Worm (Caenorhabditis elegans) whole organism, L4 larva: ENCODE measurements around the gene T21H3.1.

ENCODE experiments used
- D1046.2 ChIP-seq: fragments of 200-800 bp; sonication (Bioruptor generic); IDR thresholded peaks from 2 replicates; pipeline ENCODE4 v1.3.6; 2022; ENCODE audit warnings: missing genetic modification characterization, missing compliant biosample characterization
- F26F4.8 ChIP-seq: fragments of 200-800 bp; sonication (Bioruptor generic); conservative IDR thresholded peaks from 2 replicates; pipeline ENCODE4 v1.3.6; 2022; ENCODE audit warnings: missing genetic modification characterization, missing compliant biosample characterization
- F37D6.2 ChIP-seq: sonication (generic microtip); optimal IDR thresholded peaks from 2 replicates; lab custom pipeline; 2016; ENCODE audit warnings: mild to moderate bottlenecking, missing genetic modification characterization, missing compliant biosample characterization
- F49E8.2 ChIP-seq: sonication (generic microtip); optimal IDR thresholded peaks from 2 replicates; lab custom pipeline; 2016; ENCODE audit warnings: missing compliant biosample characterization, mild to moderate bottlenecking, missing genetic modification characterization, borderline replicate concordance
- R02D3.7 ChIP-seq: fragments of 150-350 bp; sonication (generic microtip); optimal IDR thresholded peaks from 3 replicates; lab custom pipeline; 2014; ENCODE audit warnings: missing biosample characterization, missing genetic modification characterization
- Y105C5A.15 ChIP-seq: fragments of 200-800 bp; sonication (Bioruptor generic); IDR thresholded peaks from 2 replicates; pipeline ENCODE4 v1.3.6; 2022; ENCODE audit warnings: missing genetic modification characterization, missing compliant biosample characterization
- Y75B8A.6 ChIP-seq: fragments of 200-800 bp; sonication (Bioruptor generic); IDR thresholded peaks from 2 replicates; pipeline ENCODE4 v1.3.6; 2022; ENCODE audit warnings: missing genetic modification reagents, missing genetic modification characterization, missing compliant biosample characterization
- arid-1 ChIP-seq: fragments of 200-800 bp; sonication (Bioruptor generic); conservative IDR thresholded peaks from 2 replicates; pipeline ENCODE4 v1.3.6; 2022; ENCODE audit warnings: missing genetic modification reagents, missing genetic modification characterization, missing compliant biosample characterization
- ceh-20 ChIP-seq: fragments of 200-800 bp; sonication (Bioruptor generic); IDR thresholded peaks from 2 replicates; pipeline ENCODE4 v1.3.6; 2022; ENCODE audit warnings: missing genetic modification reagents, missing genetic modification characterization, missing compliant biosample characterization
- ceh-28 ChIP-seq: fragments of 150-350 bp; optimal IDR thresholded peaks from 2 replicates; lab custom pipeline; 2014; ENCODE audit warnings: missing biosample characterization, missing genetic modification reagents, missing genetic modification characterization
- ceh-62 ChIP-seq: sonication (generic microtip); optimal IDR thresholded peaks from 2 replicates; lab custom pipeline; 2017; ENCODE audit warnings: missing biosample characterization, missing genetic modification characterization
- ces-1 ChIP-seq: fragments of 150-350 bp; sonication (generic microtip); optimal IDR thresholded peaks from 4 replicates; lab custom pipeline; 2014; ENCODE audit warnings: missing biosample characterization, missing genetic modification reagents, missing genetic modification characterization
- cey-2 ChIP-seq: sonication (generic microtip); optimal IDR thresholded peaks from 3 replicates; lab custom pipeline; 2017; ENCODE audit warnings: missing genetic modification characterization, mild to moderate bottlenecking, missing compliant biosample characterization, antibody characterized with exemption, borderline replicate concordance; ENCODE audit not compliant: insufficient read depth
- daf-12 ChIP-seq: fragments of 150-350 bp; optimal IDR thresholded peaks from 2 replicates; lab custom pipeline; 2014; ENCODE audit warnings: missing biosample characterization, missing genetic modification reagents, missing genetic modification characterization
- daf-19 ChIP-seq: fragments of 200-800 bp; sonication (Bioruptor generic); conservative IDR thresholded peaks from 2 replicates; pipeline ENCODE4 v1.3.6; 2022; ENCODE audit warnings: missing genetic modification characterization, missing compliant biosample characterization
- dmd-9 ChIP-seq: fragments of 200-800 bp; sonication (Bioruptor generic); IDR thresholded peaks from 2 replicates; pipeline ENCODE4 v1.3.6; 2022; ENCODE audit warnings: missing genetic modification reagents, missing genetic modification characterization, missing compliant biosample characterization
- dpl-1 ChIP-seq: fragments of 150-350 bp; optimal IDR thresholded peaks from 2 replicates; lab custom pipeline; 2014; ENCODE audit warnings: missing biosample characterization, missing genetic modification reagents, missing genetic modification characterization
- fkh-10 ChIP-seq: fragments of 150-350 bp; optimal IDR thresholded peaks from 2 replicates; lab custom pipeline; 2014; ENCODE audit warnings: missing biosample characterization, missing genetic modification reagents, missing genetic modification characterization
- fos-1 ChIP-seq: fragments of 150-350 bp; optimal IDR thresholded peaks from 2 replicates; lab custom pipeline; 2014; ENCODE audit warnings: missing biosample characterization, missing genetic modification characterization
- gei-8 ChIP-seq: fragments of 200-800 bp; sonication (Bioruptor generic); optimal IDR thresholded peaks from 2 replicates; lab custom pipeline; 2018; ENCODE audit warnings: mild to moderate bottlenecking, missing genetic modification characterization, missing compliant biosample characterization
- hlh-11 ChIP-seq: fragments of 200-800 bp; sonication (Bioruptor generic); optimal IDR thresholded peaks from 2 replicates; lab custom pipeline; 2018; ENCODE audit warnings: mild to moderate bottlenecking, missing genetic modification characterization, missing compliant biosample characterization
- hlh-30 ChIP-seq: sonication (generic microtip); optimal IDR thresholded peaks from 2 replicates; lab custom pipeline; 2017; ENCODE audit warnings: antibody characterized with exemption, mild to moderate bottlenecking, missing genetic modification characterization, missing compliant biosample characterization; ENCODE audit not compliant: insufficient read depth
- hmg-1.1 ChIP-seq: fragments of 200-800 bp; sonication (Bioruptor generic); IDR thresholded peaks from 2 replicates; pipeline ENCODE4 v1.3.6; 2022; ENCODE audit warnings: missing genetic modification reagents, missing genetic modification characterization, missing compliant biosample characterization
- lin-15B ChIP-seq: fragments of 150-350 bp; sonication (generic microtip); optimal IDR thresholded peaks from 3 replicates; lab custom pipeline; 2014; ENCODE audit warnings: missing biosample characterization, missing genetic modification characterization
- lin-39 ChIP-seq: fragments of 150-350 bp; optimal IDR thresholded peaks from 2 replicates; lab custom pipeline; 2014; ENCODE audit warnings: missing biosample characterization, missing genetic modification reagents, missing genetic modification characterization
- lir-3 ChIP-seq: sonication (generic microtip); optimal IDR thresholded peaks from 2 replicates; lab custom pipeline; 2016; ENCODE audit warnings: mild to moderate bottlenecking, missing genetic modification characterization, missing compliant biosample characterization
- madf-9 ChIP-seq: fragments of 200-800 bp; sonication (Bioruptor generic); conservative IDR thresholded peaks from 2 replicates; pipeline ENCODE4 v1.3.6; 2022; ENCODE audit warnings: missing genetic modification reagents, missing genetic modification characterization, missing compliant biosample characterization
- mdt-29 ChIP-seq: fragments of 200-800 bp; sonication (Bioruptor generic); IDR thresholded peaks from 2 replicates; pipeline ENCODE4 v1.3.6; 2022; ENCODE audit warnings: missing genetic modification reagents, missing genetic modification characterization, missing compliant biosample characterization
- mep-1 ChIP-seq: fragments of 150-350 bp; sonication (generic microtip); optimal IDR thresholded peaks from 3 replicates; lab custom pipeline; 2014; ENCODE audit warnings: missing biosample characterization, missing genetic modification characterization
- mxl-2 ChIP-seq: fragments of 200-800 bp; sonication (Bioruptor generic); conservative IDR thresholded peaks from 2 replicates; pipeline ENCODE4 v1.3.6; 2022; ENCODE audit warnings: missing genetic modification reagents, missing genetic modification characterization, missing compliant biosample characterization
- nhr-10 ChIP-seq: fragments of 150-350 bp; optimal IDR thresholded peaks from 2 replicates; lab custom pipeline; 2014; ENCODE audit warnings: missing biosample characterization, missing genetic modification characterization
- nhr-11 ChIP-seq: fragments of 150-350 bp; optimal IDR thresholded peaks from 2 replicates; lab custom pipeline; 2014; ENCODE audit warnings: missing biosample characterization, missing genetic modification characterization
- nhr-25 ChIP-seq: sonication (generic microtip); optimal IDR thresholded peaks from 2 replicates; lab custom pipeline; 2017; ENCODE audit warnings: missing genetic modification characterization, mild to moderate bottlenecking, missing compliant biosample characterization, antibody characterized with exemption, moderate library complexity, borderline replicate concordance; ENCODE audit not compliant: insufficient read depth
- nhr-41 ChIP-seq: fragments of 200-800 bp; sonication (Bioruptor generic); IDR thresholded peaks from 2 replicates; pipeline ENCODE4 v1.3.6; 2022; ENCODE audit warnings: missing genetic modification reagents, missing genetic modification characterization, missing compliant biosample characterization
- nhr-42 ChIP-seq: fragments of 200-800 bp; sonication (Bioruptor generic); IDR thresholded peaks from 2 replicates; pipeline ENCODE4 v1.3.6; 2022; ENCODE audit warnings: missing genetic modification characterization, missing compliant biosample characterization
- php-3 ChIP-seq: fragments of 200-800 bp; sonication (Bioruptor generic); IDR thresholded peaks from 2 replicates; pipeline ENCODE4 v1.3.6; 2022; ENCODE audit warnings: missing genetic modification reagents, missing genetic modification characterization, missing compliant biosample characterization
- rbr-2 ChIP-seq: sonication (generic microtip); optimal IDR thresholded peaks from 2 replicates; lab custom pipeline; 2016; ENCODE audit warnings: missing genotype, missing genetic modification characterization, missing compliant biosample characterization
- saeg-2 ChIP-seq: fragments of 200-800 bp; sonication (Bioruptor generic); IDR thresholded peaks from 2 replicates; pipeline ENCODE4 v1.3.6; 2022; ENCODE audit warnings: missing genetic modification reagents, missing genetic modification characterization, missing compliant biosample characterization
- skn-1 ChIP-seq: fragments of 150-350 bp; optimal IDR thresholded peaks from 2 replicates; lab custom pipeline; 2014; ENCODE audit warnings: missing biosample characterization, missing genetic modification characterization
- snpc-1.2 ChIP-seq: fragments of 200-800 bp; sonication (Bioruptor generic); IDR thresholded peaks from 2 replicates; pipeline ENCODE4 v1.3.6; 2022; ENCODE audit warnings: missing genetic modification reagents, missing genetic modification characterization, missing compliant biosample characterization
- tag-97 ChIP-seq: fragments of 200-800 bp; sonication (Bioruptor generic); IDR thresholded peaks from 2 replicates; pipeline ENCODE4 v1.3.6; 2022; ENCODE audit warnings: missing genetic modification characterization, missing compliant biosample characterization
- tra-1 ChIP-seq: fragments of 200-800 bp; sonication (Bioruptor generic); IDR thresholded peaks from 2 replicates; pipeline ENCODE4 v1.3.6; 2022; ENCODE audit warnings: missing genetic modification reagents, missing genetic modification characterization, missing compliant biosample characterization
- unc-62 ChIP-seq, 3 experiments: fragments of 150-350 bp in 1 of 3; sonication (generic microtip); optimal IDR thresholded peaks in 2 of 3; peaks in 1 of 3; 1 replicate in 1 of 3; 2 replicates in 2 of 3; lab custom pipeline; 2014 to 2017; ENCODE audit warnings: missing biosample characterization in 3 of 3, missing genetic modification characterization in 3 of 3, missing genetic modification reagents in 3 of 3, missing genotype in 1 of 3
- vab-7 ChIP-seq: fragments of 200-800 bp; sonication (Bioruptor generic); IDR thresholded peaks from 2 replicates; pipeline ENCODE4 v1.3.6; 2022; ENCODE audit warnings: missing genetic modification reagents, missing genetic modification characterization, missing compliant biosample characterization
- zip-2 ChIP-seq: fragments of 150-350 bp; optimal IDR thresholded peaks from 2 replicates; lab custom pipeline; 2014; ENCODE audit warnings: missing biosample characterization, missing genetic modification characterization
- ztf-11 ChIP-seq: fragments of 150-350 bp; optimal IDR thresholded peaks from 2 replicates; lab custom pipeline; 2014; ENCODE audit warnings: missing biosample characterization, missing genetic modification characterization
- ztf-7 ChIP-seq: fragments of 150-350 bp; optimal IDR thresholded peaks from 2 replicates; lab custom pipeline; 2014; ENCODE audit warnings: missing biosample characterization, missing genetic modification characterization

Gene T21H3.1

DNA sequence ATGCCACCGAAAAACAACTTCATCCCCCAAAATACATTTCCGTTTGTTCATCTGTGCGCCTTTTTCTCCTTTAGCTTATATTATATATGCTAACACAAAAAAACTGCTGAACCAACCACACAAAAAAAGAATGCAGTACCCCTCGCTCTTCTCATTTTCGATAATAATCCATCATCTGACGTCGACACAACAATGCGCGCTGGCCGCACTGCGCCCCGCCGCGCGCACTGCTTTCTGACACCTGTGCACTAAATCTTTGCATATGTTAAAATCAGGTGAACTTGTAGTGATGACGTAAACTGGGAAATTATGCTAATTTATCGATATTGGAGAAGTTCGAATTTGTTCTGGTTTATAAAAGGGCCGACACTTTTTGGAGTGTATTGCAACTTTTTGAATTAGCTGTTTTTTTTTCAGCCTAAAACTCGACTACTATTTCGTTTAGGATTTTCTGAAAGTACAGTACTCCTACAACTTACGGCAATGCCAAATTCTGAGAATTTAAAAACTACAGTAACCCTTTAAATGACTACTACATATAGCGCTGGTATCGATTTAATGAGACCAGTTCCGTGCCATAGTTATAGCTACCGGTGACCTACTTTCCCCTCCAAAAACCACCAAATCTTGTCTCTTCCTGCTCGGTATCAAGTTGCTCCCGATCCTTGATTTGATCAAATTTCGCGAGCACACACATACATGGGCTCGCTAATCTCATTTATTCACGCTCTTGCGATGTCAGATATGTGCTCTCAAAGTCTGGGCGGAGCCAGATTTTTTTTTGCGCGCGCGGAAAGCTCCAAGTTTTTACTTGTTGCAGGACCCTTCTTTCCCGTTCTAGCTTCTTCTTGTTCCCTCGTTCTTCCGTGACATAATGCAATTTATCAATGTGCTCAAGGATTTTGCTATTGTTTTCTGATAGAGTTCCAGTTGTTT lies 26.5 kb upstream of the T21H3.1 start (continued):
- TF ChIP-seq rbr-2 (tag; lab: Kevin White, UChicago) (no peak), Y105C5A.15 (GFP tag; lab: Robert Waterston, UW) (no peak), snpc-1.2 (GFP tag; lab: Robert Waterston, UW) (no peak), ceh-62 (tag; lab: Kevin White, UChicago) (no peak), nhr-42 (GFP tag; lab: Robert Waterston, UW) (peak; percentile 35; the same call in 1 of the 2 replicates), F37D6.2 (no peak), ceh-20 (GFP tag; lab: Robert Waterston, UW) (no peak), lin-39 (tag; lab: Kevin White, UChicago) (no peak), R02D3.7 (no peak), mep-1 (no peak), daf-19 (GFP tag; lab: Robert Waterston, UW) (no peak), unc-62 (GFP tag; optimal IDR thresholded peaks at IDR 0.05 in 1 of 2; lab: Kevin White, UChicago) (peak in 1 of 2 experiments; percentile 96), unc-62 (tag; optimal IDR thresholded peaks at IDR 0.05; lab: Kevin White, UChicago) (no peak), zip-2 (no peak)

DNA sequence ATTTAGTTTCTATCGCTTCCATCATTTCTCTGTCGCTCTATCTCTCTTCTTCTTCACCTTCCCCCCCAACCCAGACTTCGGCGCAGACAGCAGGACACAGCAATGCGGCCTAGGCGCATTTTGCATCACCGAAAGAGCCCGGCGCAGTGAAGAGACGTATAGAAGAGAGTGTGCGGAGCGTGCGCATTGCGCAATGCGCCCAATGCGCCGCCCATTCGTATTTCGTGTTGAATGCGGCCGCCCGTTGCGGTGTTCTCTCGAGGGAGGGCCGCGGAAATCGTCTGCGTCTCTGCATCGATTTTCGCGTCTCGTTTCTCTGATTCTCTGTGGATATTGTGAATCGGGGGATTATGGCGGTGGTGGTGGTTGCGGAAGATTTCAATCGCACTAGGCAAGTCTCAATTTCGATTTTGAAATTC lies 25.2 kb upstream of the T21H3.1 start:
- no peak for TF ChIP-seq lin-15B (tag; lab: Kevin White, UChicago)
- TF ChIP-seq F26F4.8, result no peak
- TF ChIP-seq tra-1, result peak; percentile 99
- TF ChIP-seq tag-97 (GFP tag; lab: Robert Waterston, UW), result no peak
- peak; percentile 89 for TF ChIP-seq mxl-2
- TF ChIP-seq php-3 (GFP tag; lab: Robert Waterston, UW), result peak; percentile 95
- no peak for TF ChIP-seq daf-12
- peak; percentile 82 for TF ChIP-seq skn-1 (tag; lab: Kevin White, UChicago)
- peak; percentile 80 for TF ChIP-seq dpl-1 (GFP tag; lab: Kevin White, UChicago)
- peak; percentile 98 for TF ChIP-seq nhr-10 (tag; lab: Kevin White, UChicago)
- peak; percentile 98 for TF ChIP-seq vab-7 (GFP tag; lab: Robert Waterston, UW)
- peak; percentile 84 for TF ChIP-seq Y75B8A.6 (GFP tag; lab: Robert Waterston, UW)
- TF ChIP-seq hlh-30 (tag; lab: Kevin White, UChicago), result peak; percentile 95
- peak; percentile 63 for TF ChIP-seq fos-1 (tag; lab: Kevin White, UChicago)
- peak; percentile 100 for TF ChIP-seq saeg-2 (GFP tag; lab: Robert Waterston, UW)
- TF ChIP-seq madf-9 (GFP tag; lab: Robert Waterston, UW), result peak; percentile 100
- TF ChIP-seq hlh-11 (tag; lab: Kevin White, UChicago), result peak; percentile 100
- TF ChIP-seq fkh-10 (GFP tag; lab: Kevin White, UChicago), result peak; percentile 98
- TF ChIP-seq nhr-11 (tag; lab: Kevin White, UChicago), result peak; percentile 99
- peak; percentile 76 for TF ChIP-seq ces-1 (GFP tag; lab: Kevin White, UChicago)
- TF ChIP-seq Y105C5A.15 (GFP tag; lab: Robert Waterston, UW), result 0 out of 2 replicates have a peak, but pooled peaks have one; percentile 8
- peak; percentile 95 for TF ChIP-seq D1046.2
- TF ChIP-seq ztf-7 (tag; lab: Kevin White, UChicago), result peak; percentile 23
- peak; percentile 98 for TF ChIP-seq gei-8 (GFP tag; lab: Kevin White, UChicago)
- TF ChIP-seq dmd-9 (GFP tag; lab: Robert Waterston, UW), result peak; percentile 98
- TF ChIP-seq ztf-11 (tag; lab: Kevin White, UChicago), result no peak
- peak; percentile 99 for TF ChIP-seq rbr-2 (tag; lab: Kevin White, UChicago)
- TF ChIP-seq ceh-28, result peak; percentile 90
- peak; percentile 93 for TF ChIP-seq lir-3 (tag; lab: Kevin White, UChicago)
- peak; percentile 99 for TF ChIP-seq mdt-29 (GFP tag; lab: Robert Waterston, UW)
- peak; percentile 97 for TF ChIP-seq nhr-41
- TF ChIP-seq hmg-1.1 (GFP tag; lab: Robert Waterston, UW), result peak; percentile 99
- peak; percentile 90 for TF ChIP-seq arid-1 (GFP tag; lab: Robert Waterston, UW)
- peak; percentile 45 for TF ChIP-seq nhr-25 (tag; lab: Kevin White, UChicago)
- TF ChIP-seq F49E8.2 (tag; lab: Kevin White, UChicago), result no peak
- no peak for TF ChIP-seq cey-2 (tag; lab: Kevin White, UChicago)
